Worm (Caenorhabditis elegans) whole organism, dauer: ENCODE measurements around the gene ZK938.12.

Experiments used
- unc-62 ChIP-seq: sonication (generic microtip); optimal IDR thresholded peaks from 2 replicates; lab custom pipeline; 2017; ENCODE audit warnings: missing biosample characterization, missing genetic modification reagents, missing genetic modification characterization

The ZK938.12 gene

ce11 chrII:9831033-9831432 lies at the start of gene ZK938.12:
Gene ZK938.12 (plus strand): TSS chrII:9831333.
- TF ChIP-seq unc-62 (GFP tag; lab: Kevin White, UChicago), result no peak

DNA sequence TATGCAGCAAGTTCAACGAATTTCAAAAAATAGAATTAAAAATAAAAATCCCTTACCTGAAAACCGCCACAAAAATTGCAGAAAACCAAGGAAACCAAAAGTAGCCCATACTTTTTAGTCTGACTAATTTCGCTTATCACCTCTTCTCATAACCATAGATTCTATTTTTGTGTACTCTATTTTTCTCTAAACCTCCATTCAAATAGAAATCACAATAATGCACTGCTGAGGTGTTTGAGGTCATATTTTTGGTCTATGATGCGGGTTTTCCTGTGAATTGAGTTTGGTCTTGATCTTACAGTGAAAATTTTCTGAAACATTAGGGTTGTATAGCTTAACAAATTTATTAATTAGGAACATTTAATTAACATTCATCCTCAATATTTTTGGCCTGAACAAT lies 49.3 kb upstream of the ZK938.12 start, which contains the start of gene cyp-13A1:
Gene cyp-13A1, minus strand, starts transcription at position 156 of the 400 bp plus-strand sequence.
- TF ChIP-seq unc-62 (GFP tag; lab: Kevin White, UChicago), result no peak

- TF ChIP-seq unc-62 (GFP tag; lab: Kevin White, UChicago), result no peak
Observed at ce11 chrII:9782337-9782736, 48.8 kb upstream of the ZK938.12 start, which contains the start of gene T10B9.14. Gene T10B9.14 (minus strand): TSS chrII:9782437.

DNA sequence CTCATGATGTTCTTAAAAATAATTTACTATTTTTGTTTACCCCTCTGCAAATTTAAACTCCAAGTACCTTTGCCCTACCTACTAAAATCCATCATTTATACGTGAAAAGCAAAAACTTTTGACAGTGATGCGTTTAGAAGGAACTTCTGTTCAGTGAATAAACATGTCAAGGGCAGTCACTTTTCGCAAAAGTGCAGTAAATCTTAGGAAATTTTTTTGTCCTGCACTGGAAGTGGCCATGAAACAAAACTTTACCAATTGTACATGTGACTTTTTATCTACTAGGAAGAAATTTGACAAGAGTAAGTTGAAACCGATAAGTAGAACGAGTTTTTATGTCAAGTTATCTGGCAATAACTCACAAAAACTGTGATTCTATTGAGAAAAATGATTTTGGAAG lies 44.9 kb upstream of the ZK938.12 start:
- no peak for TF ChIP-seq unc-62 (GFP tag; lab: Kevin White, UChicago)

- no peak for TF ChIP-seq unc-62 (GFP tag; lab: Kevin White, UChicago)
Observed at ce11 chrII:9787395-9788152, 43.6 kb upstream of the ZK938.12 start, which contains the start of gene cyp-13A2. Gene cyp-13A2 (minus strand): TSS chrII:9787629.

DNA sequence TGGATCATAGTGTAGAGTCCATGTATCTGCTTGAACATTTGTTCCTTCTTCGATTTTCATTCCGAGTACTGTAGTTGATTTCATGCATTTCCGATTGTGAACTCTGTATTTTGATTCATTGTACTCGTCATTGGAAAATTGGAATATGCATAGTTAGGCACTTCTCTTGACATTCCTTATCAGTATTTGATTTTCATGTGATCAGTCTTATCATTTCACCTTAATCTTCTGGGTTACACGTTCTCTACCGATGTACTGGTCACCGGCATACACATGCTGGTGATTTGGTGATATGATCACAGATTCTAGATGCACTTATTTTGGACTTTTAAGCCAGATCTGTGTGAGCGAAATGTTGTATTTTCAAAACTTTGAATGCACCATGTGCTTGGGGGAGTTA lies 39.9 kb upstream of the ZK938.12 start:
- TF ChIP-seq unc-62 (GFP tag; lab: Kevin White, UChicago), result no peak

ce11 chrII:9793197-9793596 lies 37.9 kb upstream of the ZK938.12 start, which contains the start of gene cyp-13A3:
Gene cyp-13A3 (minus strand): TSS chrII:9793297.
- TF ChIP-seq unc-62 (GFP tag; lab: Kevin White, UChicago), result no peak

DNA sequence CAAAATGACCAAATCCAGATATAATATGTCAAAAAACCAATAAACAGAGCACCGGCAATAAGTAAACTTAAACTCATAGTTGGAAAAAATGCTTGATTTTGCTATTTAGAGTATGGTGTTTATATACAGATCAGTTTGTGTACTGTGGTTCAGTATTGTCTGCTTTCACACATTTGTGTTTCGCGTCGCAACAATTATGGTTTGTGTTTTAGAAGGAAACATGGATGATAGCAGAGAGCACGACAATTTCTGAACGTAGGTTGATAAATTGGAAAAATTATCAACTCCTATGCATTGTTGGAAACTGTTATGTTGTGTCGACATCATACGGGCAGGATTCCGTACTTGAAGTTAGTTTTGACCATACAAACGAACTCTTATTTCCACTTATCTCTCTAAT lies 33.5 kb upstream of the ZK938.12 start, which contains the start of gene cyp-13A4:
Gene cyp-13A4, minus strand, starts transcription at position 77 of the 400 bp plus-strand sequence.
- TF ChIP-seq unc-62 (GFP tag; lab: Kevin White, UChicago), result no peak

DNA sequence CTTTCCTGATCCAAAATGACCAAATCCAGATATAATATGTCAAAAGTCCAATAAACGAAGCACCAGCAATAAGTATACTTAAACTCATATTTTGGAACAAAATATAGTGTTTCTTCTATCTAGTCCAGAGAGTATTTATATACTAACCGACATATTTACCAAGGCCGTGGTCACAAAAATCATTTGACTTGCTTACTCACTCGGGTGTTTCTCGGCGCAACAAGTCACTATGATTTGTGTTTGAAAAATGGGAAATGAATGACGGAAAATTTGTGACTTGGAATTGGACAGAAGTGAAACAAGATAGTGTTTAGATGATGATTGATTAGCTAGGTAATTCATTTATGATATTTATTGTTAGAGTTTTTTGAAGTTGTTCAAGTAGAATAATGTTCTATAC lies 30.9 kb upstream of the ZK938.12 start, which contains the start of gene cyp-13A5:
Gene cyp-13A5, minus strand, starts transcription at position 112 of the 400 bp plus-strand sequence.
- TF ChIP-seq unc-62 (GFP tag; lab: Kevin White, UChicago), result no peak

- no peak for TF ChIP-seq unc-62 (GFP tag; lab: Kevin White, UChicago)
Observed at ce11 chrII:9802642-9803041, 28.5 kb upstream of the ZK938.12 start, which contains the start of gene cyp-13A6. Gene cyp-13A6 (minus strand): TSS chrII:9802821.

DNA sequence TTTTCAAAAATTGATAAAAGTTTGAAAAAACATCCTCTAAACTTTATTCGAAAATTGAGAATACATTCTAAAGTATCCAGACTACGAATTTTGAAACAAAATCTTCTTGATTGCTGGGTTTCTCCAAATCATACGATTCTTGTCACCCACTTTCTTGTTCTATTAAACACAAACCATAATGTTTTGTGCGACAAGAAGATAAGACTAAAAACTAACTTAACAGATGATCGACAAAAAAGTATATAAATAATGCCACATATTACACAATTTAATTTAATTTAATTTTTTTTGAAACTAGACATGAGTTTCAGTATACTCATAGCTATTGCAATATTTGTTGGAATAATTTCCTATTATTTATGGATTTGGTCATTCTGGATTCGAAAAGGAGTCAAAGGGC lies 27.8 kb upstream of the ZK938.12 start, which contains the start of gene cyp-13A7:
Gene cyp-13A7, plus strand, starts transcription at position 301 of the 400 bp plus-strand sequence.
- TF ChIP-seq unc-62 (GFP tag; lab: Kevin White, UChicago), result no peak

DNA sequence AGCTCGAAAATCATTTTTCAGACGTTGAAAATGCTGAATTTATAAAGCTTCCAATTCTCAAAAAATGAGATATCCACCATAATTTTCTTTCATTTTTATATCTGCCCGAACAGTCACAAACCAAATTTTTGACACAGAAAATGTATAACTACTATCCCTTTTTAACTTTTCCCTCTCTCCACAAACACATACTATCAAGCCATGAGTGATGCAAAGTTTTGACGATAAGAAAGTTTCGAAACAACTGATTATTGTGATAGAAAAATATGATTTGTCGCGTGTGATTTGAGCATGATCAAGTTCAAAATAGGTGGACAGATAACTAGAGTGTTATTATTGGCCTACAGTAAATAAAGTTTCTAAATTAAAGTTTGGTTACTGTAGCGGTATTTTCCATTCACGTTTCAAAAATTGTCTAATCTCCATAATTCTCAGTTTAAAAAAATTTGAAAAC lies 23.6 kb upstream of the ZK938.12 start, which contains the start of gene cyp-13A8:
Gene cyp-13A8, minus strand, starts transcription at position 51 of the 454 bp plus-strand sequence.
- no peak for TF ChIP-seq unc-62 (GFP tag; lab: Kevin White, UChicago)

DNA sequence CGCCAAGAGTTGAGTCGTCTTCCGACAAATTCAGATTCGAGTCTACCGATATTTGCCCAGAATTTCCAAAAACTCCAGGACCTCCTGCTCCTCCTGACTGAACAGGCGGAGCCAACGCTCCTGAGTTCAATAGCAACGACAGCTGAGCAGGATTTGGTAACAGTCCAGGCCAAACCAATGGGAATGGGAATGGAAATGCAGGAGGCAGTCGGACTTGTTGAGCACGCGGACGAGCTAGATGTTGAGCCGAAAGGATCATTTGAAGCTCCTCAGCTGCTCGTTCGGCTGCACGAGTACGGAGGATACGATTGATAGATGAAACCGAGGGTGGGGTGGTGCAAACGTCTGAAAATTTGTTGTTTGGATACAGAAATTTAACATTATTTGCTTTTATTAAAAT lies 4.2 kb upstream of the ZK938.12 start:
- TF ChIP-seq unc-62 (GFP tag; lab: Kevin White, UChicago), result no peak

DNA sequence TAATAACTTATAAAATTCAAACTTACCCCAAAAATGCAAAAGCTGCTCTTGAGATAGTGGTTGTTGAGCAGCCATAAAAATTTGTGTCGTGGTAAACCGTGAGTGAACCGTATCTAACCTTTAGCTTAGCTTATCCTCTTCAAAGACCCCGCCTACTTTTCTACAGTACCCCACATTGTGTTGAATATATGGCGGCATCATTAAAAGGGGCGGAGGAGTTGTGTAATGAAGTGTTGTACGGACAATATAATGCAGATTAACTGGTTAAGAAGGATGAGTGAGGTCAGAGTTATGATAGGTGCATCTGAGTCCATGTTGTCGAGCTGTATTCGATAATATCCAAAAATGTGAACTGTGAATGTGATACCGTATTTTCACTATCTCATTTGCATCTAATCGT lies 3.3 kb upstream of the ZK938.12 start, which contains the start of gene eyg-1:
Gene eyg-1, minus strand, starts transcription at position 101 of the 400 bp plus-strand sequence.
- TF ChIP-seq unc-62 (GFP tag; lab: Kevin White, UChicago), result no peak

ce11 chrII:9828502-9828901 lies 2.6 kb upstream of the ZK938.12 start:
- no peak for TF ChIP-seq unc-62 (GFP tag; lab: Kevin White, UChicago)

DNA sequence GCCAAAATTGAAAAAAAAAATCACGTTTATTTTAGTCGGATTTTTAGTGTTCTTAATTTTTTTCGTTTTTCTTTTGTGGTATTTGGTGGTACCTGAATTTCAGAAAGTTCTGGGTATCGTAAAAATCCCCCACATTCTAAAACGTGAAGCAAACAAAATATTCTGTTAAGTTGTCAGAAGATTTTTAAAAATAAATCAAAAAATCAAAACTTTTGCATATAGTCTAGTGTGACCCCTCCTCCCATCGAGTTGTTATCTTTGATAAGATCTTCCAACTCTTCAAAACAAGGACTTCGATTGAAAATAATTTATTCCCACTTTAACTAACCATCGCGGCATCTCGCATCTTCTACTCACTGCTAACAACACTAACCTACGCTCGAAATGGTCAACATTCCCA lies 2.0 kb upstream of the ZK938.12 start, which contains the start of gene ZK938.1:
Gene ZK938.1, plus strand, starts transcription at position 301 of the 400 bp plus-strand sequence.
- no peak for TF ChIP-seq unc-62 (GFP tag; lab: Kevin White, UChicago)
